Worm (Caenorhabditis elegans) whole organism, L2 larva: ENCODE results near the gene ZK652.8.
A peak's percentile ranks its signal among the peaks of the same experiment; 100 is the strongest.

Experiments
- C34F6.9 ChIP-seq: fragments of 150-350 bp; optimal IDR thresholded peaks from 2 replicates; lab custom pipeline; 2014; ENCODE audit warnings: missing biosample characterization, missing genetic modification characterization
- ZK546.5 ChIP-seq: sonication (generic microtip); optimal IDR thresholded peaks from 2 replicates; lab custom pipeline; 2017; ENCODE audit warnings: missing biosample characterization, missing genetic modification characterization
- blmp-1 ChIP-seq: sonication (generic microtip); optimal IDR thresholded peaks from 2 replicates; lab custom pipeline; 2017; ENCODE audit warnings: missing genetic modification characterization, mild to moderate bottlenecking, missing compliant biosample characterization, antibody characterized with exemption, moderate library complexity; ENCODE audit not compliant: insufficient read depth
- ceh-16 ChIP-seq: fragments of 150-350 bp; optimal IDR thresholded peaks from 2 replicates; lab custom pipeline; 2014; ENCODE audit warnings: missing biosample characterization, missing genetic modification characterization
- ceh-82 ChIP-seq: fragments of 150-350 bp; optimal IDR thresholded peaks from 2 replicates; lab custom pipeline; 2014; ENCODE audit warnings: missing biosample characterization, missing genetic modification characterization
- egl-27 ChIP-seq: sonication (generic microtip); optimal IDR thresholded peaks from 3 replicates; lab custom pipeline; 2017; ENCODE audit warnings: missing biosample characterization, missing genetic modification reagents, missing genetic modification characterization
- fos-1 ChIP-seq: fragments of 150-350 bp; optimal IDR thresholded peaks from 2 replicates; lab custom pipeline; 2014; ENCODE audit warnings: missing biosample characterization, missing genetic modification characterization
- lsy-2 ChIP-seq, 2 experiments: fragments of 150-350 bp in 1 of 2; sonication (generic microtip) in 1 of 2; optimal IDR thresholded peaks; 2 replicates each; lab custom pipeline; 2014 to 2017; ENCODE audit warnings: missing biosample characterization in 2 of 2, missing genetic modification characterization in 2 of 2
- nhr-129 ChIP-seq: fragments of 150-350 bp; optimal IDR thresholded peaks from 2 replicates; lab custom pipeline; 2014; ENCODE audit warnings: missing biosample characterization, missing genetic modification characterization
- nhr-237 ChIP-seq: fragments of 150-350 bp; optimal IDR thresholded peaks from 2 replicates; lab custom pipeline; 2014; ENCODE audit warnings: missing biosample characterization, missing genetic modification characterization
- nhr-25 ChIP-seq: fragments of 150-350 bp; sonication (generic microtip); optimal IDR thresholded peaks from 3 replicates; lab custom pipeline; 2014; ENCODE audit warnings: missing biosample characterization, missing genetic modification characterization
- sma-3 ChIP-seq: sonication (generic microtip); optimal IDR thresholded peaks from 2 replicates; lab custom pipeline; 2016; ENCODE audit warnings: missing genetic modification reagents, missing genetic modification characterization, missing compliant biosample characterization
- unc-62 ChIP-seq: fragments of 150-350 bp; optimal IDR thresholded peaks from 2 replicates; lab custom pipeline; 2014; ENCODE audit warnings: missing biosample characterization, missing genetic modification reagents, missing genetic modification characterization
- zag-1 ChIP-seq: fragments of 150-350 bp; optimal IDR thresholded peaks from 2 replicates; lab custom pipeline; 2014; ENCODE audit warnings: missing biosample characterization, missing genetic modification characterization

ce11 chrIII:7858407-7859029 is 15.1 kb upstream of the ZK652.8 start, which contains the start of the genes coq-5 and ufm-1:
- no peak for TF ChIP-seq nhr-25 (tag; lab: Kevin White, UChicago)
- peak; percentile 18 for TF ChIP-seq sma-3
- no peak for TF ChIP-seq blmp-1 (tag; lab: Kevin White, UChicago)
- no peak for TF ChIP-seq fos-1 (tag; lab: Kevin White, UChicago)
- no peak for TF ChIP-seq ZK546.5 (tag; lab: Kevin White, UChicago)
- no peak for TF ChIP-seq ceh-82 (tag; lab: Kevin White, UChicago)
- no peak for TF ChIP-seq zag-1 (tag; lab: Kevin White, UChicago)
- no peak for TF ChIP-seq nhr-129 (tag; lab: Kevin White, UChicago)
- no peak for TF ChIP-seq unc-62
- peak in 1 of 2 experiments; percentile 43 for TF ChIP-seq lsy-2 (tag; optimal IDR thresholded peaks at IDR 0.05; lab: Kevin White, UChicago)
- no peak for TF ChIP-seq egl-27
- no peak for TF ChIP-seq nhr-237 (tag; lab: Kevin White, UChicago)
- peak; percentile 56 for TF ChIP-seq C34F6.9 (tag; lab: Kevin White, UChicago)
- no peak for TF ChIP-seq ceh-16 (tag; lab: Kevin White, UChicago)
